Worm (Caenorhabditis elegans): ENCODE measurements around the gene elt-3.

elt-3 gene

ce11 chrX:13963203-13963602 lies 28.5 kb downstream of the elt-3 start, which contains the start of gene F48F7.3:
Gene F48F7.3 (plus strand): TSS chrX:13963503.
- no peak for TF ChIP-seq flh-1 (GFP tag; optimal IDR thresholded peaks at IDR 0.05)
- no peak for TF ChIP-seq lsy-2 (tag; optimal IDR thresholded peaks at IDR 0.05)
- TF ChIP-seq ceh-83 (GFP tag; optimal IDR thresholded peaks at IDR 0.05): no peak
- no peak for TF ChIP-seq unc-120 (tag; optimal IDR thresholded peaks at IDR 0.05; ENCODE audit: poor library complexity, severe bottlenecking)
- no peak for TF ChIP-seq mep-1 (tag; optimal IDR thresholded peaks at IDR 0.05)
- TF ChIP-seq nhr-237 (tag; optimal IDR thresholded peaks at IDR 0.05): no peak
- no peak for TF ChIP-seq bed-3 (GFP tag; optimal IDR thresholded peaks at IDR 0.05)
- no peak for TF ChIP-seq unc-62 (GFP tag; optimal IDR thresholded peaks at IDR 0.05)
- no peak for TF ChIP-seq nhr-76 (tag; optimal IDR thresholded peaks at IDR 0.05)

- TF ChIP-seq nhr-76 (tag; optimal IDR thresholded peaks at IDR 0.05): no peak
- TF ChIP-seq unc-39 (tag; optimal IDR thresholded peaks at IDR 0.05): no peak
- TF ChIP-seq elt-3 (tag; optimal IDR thresholded peaks at IDR 0.05): no peak
- TF ChIP-seq mab-5 (tag; optimal IDR thresholded peaks at IDR 0.05): no peak
- TF ChIP-seq lin-13 (tag; optimal IDR thresholded peaks at IDR 0.05): no peak
- no peak for TF ChIP-seq drap-1 (GFP tag; optimal IDR thresholded peaks at IDR 0.05)
- TF ChIP-seq blmp-1 (tag; optimal IDR thresholded peaks at IDR 0.05): no peak
Measured at ce11 chrX:13968292-13968691, 33.6 kb downstream of the elt-3 start, which contains the start of gene pqn-39. Gene pqn-39 (minus strand): TSS chrX:13968676.

- no peak for TF ChIP-seq ceh-83 (GFP tag; optimal IDR thresholded peaks at IDR 0.05)
- TF ChIP-seq cnd-1 (tag; optimal IDR thresholded peaks at IDR 0.05): peak; percentile 49
- no peak for TF ChIP-seq snpc-4 (tag; optimal IDR thresholded peaks at IDR 0.05)
- no peak for TF ChIP-seq nhr-2 (tag; optimal IDR thresholded peaks at IDR 0.05)
- TF ChIP-seq lin-13 (tag; optimal IDR thresholded peaks at IDR 0.05): peak; percentile 23
- peak; percentile 62 for TF ChIP-seq pha-4 (tag; optimal IDR thresholded peaks at IDR 0.05)
- no peak for TF ChIP-seq ceh-43 (GFP tag; optimal IDR thresholded peaks at IDR 0.05)
- no peak for TF ChIP-seq sptf-1 (tag; optimal IDR thresholded peaks at IDR 0.05)
- TF ChIP-seq zip-8 (tag; optimal IDR thresholded peaks at IDR 0.05): no peak
- no peak for TF ChIP-seq bed-3 (GFP tag; optimal IDR thresholded peaks at IDR 0.05)
- TF ChIP-seq unc-120 (tag; optimal IDR thresholded peaks at IDR 0.05; ENCODE audit: poor library complexity, severe bottlenecking): peak; percentile 60
- TF ChIP-seq mls-2 (tag; optimal IDR thresholded peaks at IDR 0.05): peak; percentile 18
- TF ChIP-seq drap-1 (GFP tag; optimal IDR thresholded peaks at IDR 0.05): peak; percentile 18
- peak; percentile 43 for TF ChIP-seq mep-1 (tag; optimal IDR thresholded peaks at IDR 0.05)
- no peak for TF ChIP-seq elt-1 (tag; optimal IDR thresholded peaks at IDR 0.05; ENCODE audit: borderline replicate concordance, insufficient read depth)
- peak; percentile 86 for TF ChIP-seq hlh-1 (tag; optimal IDR thresholded peaks at IDR 0.05)
- no peak for TF ChIP-seq ztf-11 (tag; optimal IDR thresholded peaks at IDR 0.05)
- TF ChIP-seq unc-39 (tag; optimal IDR thresholded peaks at IDR 0.05): no peak
- no peak for TF ChIP-seq ces-1 (GFP tag; optimal IDR thresholded peaks at IDR 0.05)
- no peak for TF ChIP-seq tbx-8 (GFP tag; optimal IDR thresholded peaks at IDR 0.05)
- TF ChIP-seq nhr-28 (tag; optimal IDR thresholded peaks at IDR 0.05): no peak
- no peak for TF ChIP-seq mab-5 (tag; optimal IDR thresholded peaks at IDR 0.05)
- TF ChIP-seq ceh-39 (tag; optimal IDR thresholded peaks at IDR 0.05): peak; percentile 74
- TF ChIP-seq ham-2 (GFP tag; optimal IDR thresholded peaks at IDR 0.05): no peak
- no peak for TF ChIP-seq M03D4.4 (tag; optimal IDR thresholded peaks at IDR 0.05)
- no peak for TF ChIP-seq blmp-1 (tag; optimal IDR thresholded peaks at IDR 0.05)
- no peak for TF ChIP-seq lin-32 (GFP tag; optimal IDR thresholded peaks at IDR 0.05)
- TF ChIP-seq unc-62 (GFP tag; optimal IDR thresholded peaks at IDR 0.05): peak; percentile 85
Measured at ce11 chrX:13969257-13969968, 34.7 kb downstream of the elt-3 start.

- TF ChIP-seq ces-1 (GFP tag; optimal IDR thresholded peaks at IDR 0.05) (peak; percentile 53), sem-2 (GFP tag; optimal IDR thresholded peaks at IDR 0.05) (no peak), unc-120 (tag; optimal IDR thresholded peaks at IDR 0.05; ENCODE audit: poor library complexity, severe bottlenecking) (peak; percentile 54), drap-1 (GFP tag; optimal IDR thresholded peaks at IDR 0.05) (no peak)
Measured at ce11 chrX:13973769-13974168, 39.1 kb downstream of the elt-3 start.
